Worm (Caenorhabditis elegans): ENCODE measurements around the gene sucl-1.

DNA sequence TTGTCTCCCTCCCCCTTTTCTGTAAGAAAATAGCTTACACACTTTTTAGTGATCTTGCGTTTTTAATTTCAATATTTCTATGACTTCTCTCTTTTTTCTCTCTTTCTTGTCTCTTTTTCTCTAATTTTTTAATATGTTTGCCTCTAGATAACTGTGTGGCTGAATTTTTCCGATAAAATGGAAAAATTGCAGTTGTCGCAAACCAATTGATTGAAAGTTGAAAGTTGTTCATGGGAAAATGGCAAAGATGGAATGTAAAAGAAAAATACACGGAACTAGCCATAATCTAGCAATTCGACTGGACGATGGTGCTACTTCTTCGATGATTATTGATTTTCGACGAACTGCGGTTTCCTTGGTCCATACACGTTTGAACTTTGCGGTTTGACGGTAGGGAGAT lies 2.0 kb downstream of the sucl-1 start:
- no peak for TF ChIP-seq nfya-1 (tag; optimal IDR thresholded peaks at IDR 0.05; ENCODE audit: insufficient read depth)
- no peak for TF ChIP-seq eor-1 (tag; optimal IDR thresholded peaks at IDR 0.05)
- no peak for TF ChIP-seq nhr-77 (tag; optimal IDR thresholded peaks at IDR 0.05)
- no peak for TF ChIP-seq ceh-82 (tag; optimal IDR thresholded peaks at IDR 0.05)
- TF ChIP-seq R02D3.7 (tag; optimal IDR thresholded peaks at IDR 0.05): no peak
- no peak for TF ChIP-seq fos-1 (tag; optimal IDR thresholded peaks at IDR 0.05)
- TF ChIP-seq ZK546.5 (tag; optimal IDR thresholded peaks at IDR 0.05): no peak
